Fruit fly (Drosophila melanogaster) whole organism, embryonic: Measurements from ENCODE around the gene CG14664.

Experiments
- Asciz ChIP-seq: fragments of 200-800 bp; sonication (Bioruptor generic); optimal IDR thresholded peaks from 2 replicates; lab custom pipeline; 2017; ENCODE audit warnings: missing biosample characterization, mild to moderate bottlenecking, missing genetic modification characterization, missing genetic modification reagents
- Atf6 ChIP-seq: fragments of 200-800 bp; sonication (Bioruptor generic); IDR thresholded peaks from 2 replicates; pipeline ENCODE4 v1.3.6; 2022; ENCODE audit warnings: missing biosample characterization, missing genetic modification characterization
- Awh ChIP-seq: fragments of 200-800 bp; sonication (Bioruptor generic); IDR thresholded peaks from 2 replicates; pipeline ENCODE4, ENCODE4 v1.3.6; 2022; ENCODE audit warnings: missing biosample characterization, missing genetic modification characterization
- BEAF-32 ChIP-seq: fragments of 200-800 bp; sonication (Bioruptor generic); optimal IDR thresholded peaks from 3 replicates; lab custom pipeline; 2017; ENCODE audit warnings: missing biosample characterization, missing genetic modification characterization, mild to moderate bottlenecking, moderate library complexity, missing genetic modification reagents
- Bgb ChIP-seq: fragments of 200-800 bp; sonication (Bioruptor generic); IDR thresholded peaks from 2 replicates; pipeline ENCODE4 v1.3.6; 2022; ENCODE audit warnings: missing biosample characterization, missing genetic modification characterization; ENCODE audit not compliant: partially characterized antibody
- CG10267 ChIP-seq: fragments of 200-800 bp; sonication (Bioruptor generic); optimal IDR thresholded peaks from 2 replicates; lab custom pipeline; 2018; ENCODE audit warnings: missing biosample characterization, mild to moderate bottlenecking, missing genetic modification characterization, moderate library complexity
- CG11560 ChIP-seq: fragments of 200-800 bp; sonication (Bioruptor generic); IDR thresholded peaks from 3 replicates; pipeline ENCODE4 v1.3.6; 2022; ENCODE audit warnings: missing biosample characterization, missing genetic modification characterization
- CG15514 ChIP-seq: fragments of 200-800 bp; sonication (Bioruptor generic); optimal IDR thresholded peaks from 3 replicates; lab custom pipeline; 2017; ENCODE audit warnings: missing biosample characterization, missing genetic modification characterization, mild to moderate bottlenecking, moderate library complexity, missing genetic modification reagents
- CG15601 ChIP-seq: fragments of 200-800 bp; sonication (Bioruptor generic); optimal IDR thresholded peaks from 3 replicates; lab custom pipeline; 2019; ENCODE audit warnings: missing biosample characterization, mild to moderate bottlenecking, missing genetic modification characterization, moderate library complexity
- CG1603 ChIP-seq: fragments of 200-800 bp; sonication (Bioruptor generic); optimal IDR thresholded peaks from 2 replicates; lab custom pipeline; 2019; ENCODE audit warnings: missing biosample characterization, mild to moderate bottlenecking, missing genetic modification characterization, moderate library complexity
- CG16813 ChIP-seq: fragments of 200-800 bp; sonication (Bioruptor generic); IDR thresholded peaks from 3 replicates; pipeline ENCODE4 v1.3.6; 2022; ENCODE audit warnings: missing biosample characterization, missing genetic modification characterization; ENCODE audit not compliant: partially characterized antibody
- CG34224 ChIP-seq: fragments of 200-800 bp; sonication (Bioruptor generic); IDR thresholded peaks from 3 replicates; pipeline ENCODE4 v1.3.6; 2022; ENCODE audit warnings: missing biosample characterization, missing genetic modification characterization; ENCODE audit not compliant: partially characterized antibody
- CG4360 ChIP-seq: fragments of 200-800 bp; sonication (Bioruptor generic); IDR thresholded peaks from 2 replicates; pipeline ENCODE4 v1.3.6; 2022; ENCODE audit warnings: missing biosample characterization, missing genetic modification characterization
- CG6689 ChIP-seq: fragments of 200-800 bp; sonication (Bioruptor generic); IDR thresholded peaks from 2 replicates; pipeline ENCODE4 v1.3.6; 2022; ENCODE audit warnings: missing biosample characterization, missing genetic modification characterization
- CG6791 ChIP-seq: fragments of 200-800 bp; sonication (Bioruptor generic); IDR thresholded peaks from 3 replicates; pipeline ENCODE4 v1.3.6; 2022; ENCODE audit warnings: missing biosample characterization, missing genetic modification characterization; ENCODE audit not compliant: partially characterized antibody
- CG7839 ChIP-seq: fragments of 200-800 bp; sonication (Bioruptor generic); optimal IDR thresholded peaks from 3 replicates; lab custom pipeline; 2018; ENCODE audit warnings: missing biosample characterization, mild to moderate bottlenecking, missing genetic modification characterization, moderate library complexity
- CG7963 ChIP-seq: fragments of 200-800 bp; sonication (Bioruptor generic); IDR thresholded peaks from 3 replicates; pipeline ENCODE4 v1.3.6; 2022; ENCODE audit warnings: missing biosample characterization, missing genetic modification characterization; ENCODE audit not compliant: partially characterized antibody
- CG8281 ChIP-seq: fragments of 200-800 bp; sonication (Bioruptor generic); optimal IDR thresholded peaks from 2 replicates; lab custom pipeline; 2018; ENCODE audit warnings: missing biosample characterization, mild to moderate bottlenecking, missing genetic modification characterization, moderate library complexity
- CG9876 ChIP-seq: fragments of 200-800 bp; sonication (Bioruptor generic); optimal IDR thresholded peaks from 2 replicates; lab custom pipeline; 2016; ENCODE audit warnings: missing biosample characterization, missing genetic modification characterization
- CrebB ChIP-seq: fragments of 200-800 bp; sonication (Bioruptor generic); optimal IDR thresholded peaks from 3 replicates; lab custom pipeline; 2018; ENCODE audit warnings: missing biosample characterization, mild to moderate bottlenecking, missing genetic modification characterization
- Doc3 ChIP-seq: fragments of 200-800 bp; sonication (Bioruptor generic); IDR thresholded peaks from 3 replicates; pipeline ENCODE4 v1.3.6; 2022; ENCODE audit warnings: missing biosample characterization, missing genetic modification characterization; ENCODE audit not compliant: partially characterized antibody
- Dp ChIP-seq: fragments of 200-800 bp; sonication (Bioruptor generic); optimal IDR thresholded peaks from 2 replicates; lab custom pipeline; 2018; ENCODE audit warnings: missing biosample characterization, mild to moderate bottlenecking, missing genetic modification characterization, moderate library complexity
- E2f2 ChIP-seq: fragments of 200-800 bp; sonication (Bioruptor generic); IDR thresholded peaks from 2 replicates; pipeline ENCODE4 v1.3.6; 2022; ENCODE audit warnings: missing biosample characterization, missing genetic modification characterization
- ERR ChIP-seq: fragments of 200-800 bp; sonication (Bioruptor generic); optimal IDR thresholded peaks from 2 replicates; lab custom pipeline; 2016; ENCODE audit warnings: missing biosample characterization, missing genetic modification characterization
- HLH4C ChIP-seq: fragments of 200-800 bp; sonication (Bioruptor generic); IDR thresholded peaks from 3 replicates; pipeline ENCODE4 v1.3.6; 2022; ENCODE audit warnings: missing biosample characterization, missing genetic modification characterization; ENCODE audit not compliant: partially characterized antibody
- Hr51 ChIP-seq, 2 experiments: fragments of 200-800 bp; sonication (Bioruptor generic); optimal IDR thresholded peaks; 2 replicates in 1 of 2; 3 replicates in 1 of 2; lab custom pipeline; 2016 to 2018; ENCODE audit warnings: missing biosample characterization in 2 of 2, missing genetic modification characterization in 2 of 2, mild to moderate bottlenecking in 1 of 2, moderate library complexity in 1 of 2
- Med ChIP-seq: fragments of 200-800 bp; sonication (Bioruptor generic); peaks from one replicate; lab custom pipeline; 2016; ENCODE audit warnings: missing biosample characterization, missing genetic modification characterization, mild to moderate bottlenecking, inconsistent platforms, moderate library complexity
- Mes4 ChIP-seq: fragments of 200-800 bp; sonication (Bioruptor generic); optimal IDR thresholded peaks from 2 replicates; lab custom pipeline; 2016; ENCODE audit warnings: missing biosample characterization, missing genetic modification characterization
- Mrtf ChIP-seq: fragments of 200-800 bp; sonication (Bioruptor generic); IDR thresholded peaks from 3 replicates; pipeline ENCODE4 v1.3.6; 2022; ENCODE audit warnings: missing biosample characterization, missing genetic modification characterization
- NC2β ChIP-seq: fragments of 200-800 bp; sonication (Bioruptor generic); optimal IDR thresholded peaks from 2 replicates; lab custom pipeline; 2016; ENCODE audit warnings: missing biosample characterization, missing genetic modification characterization
- Sin3A ChIP-seq: fragments of >200 bp; optimal IDR thresholded peaks from 2 replicates; lab custom pipeline; 2018
- amos ChIP-seq: fragments of 200-800 bp; sonication (Bioruptor generic); IDR thresholded peaks from 2 replicates; pipeline ENCODE4 v1.3.6; 2022; ENCODE audit warnings: missing biosample characterization, missing genetic modification characterization; ENCODE audit not compliant: partially characterized antibody
- bbx ChIP-seq: fragments of 200-800 bp; sonication (Bioruptor generic); IDR thresholded peaks from 2 replicates; pipeline ENCODE4 v1.3.6; 2022; ENCODE audit warnings: missing biosample characterization, missing genetic modification characterization; ENCODE audit not compliant: partially characterized antibody
- cad ChIP-seq: fragments of >200 bp; optimal IDR thresholded peaks from 2 replicates; lab custom pipeline; 2017; ENCODE audit warnings: missing biosample characterization, missing genetic modification characterization
- chif ChIP-seq, 2 experiments: fragments of 200-800 bp; sonication (Bioruptor generic); optimal IDR thresholded peaks; 3 replicates each; lab custom pipeline; 2016; ENCODE audit warnings: missing biosample characterization in 2 of 2, missing genetic modification characterization in 2 of 2
- chinmo ChIP-seq: fragments of 200-800 bp; sonication (Bioruptor generic); IDR thresholded peaks from 4 replicates; pipeline ENCODE4 v1.3.6; 2022; ENCODE audit warnings: missing biosample characterization, missing genetic modification characterization; ENCODE audit not compliant: partially characterized antibody
- crol ChIP-seq: fragments of 200-800 bp; sonication (Bioruptor generic); IDR thresholded peaks from 2 replicates; pipeline ENCODE4 v1.3.6; 2022; ENCODE audit warnings: missing biosample characterization, missing genetic modification characterization
- ewg ChIP-seq: fragments of 200-800 bp; sonication (Bioruptor generic); optimal IDR thresholded peaks from 3 replicates; lab custom pipeline; 2017; ENCODE audit warnings: mild to moderate bottlenecking, missing biosample characterization, missing genetic modification reagents, missing genetic modification characterization
- fru ChIP-seq: fragments of >200 bp; optimal IDR thresholded peaks from 2 replicates; lab custom pipeline; 2017
- lmd ChIP-seq: fragments of 200-800 bp; sonication (Bioruptor generic); IDR thresholded peaks from 2 replicates; pipeline ENCODE4 v1.3.6; 2022; ENCODE audit warnings: missing biosample characterization, missing genetic modification characterization
- nmo ChIP-seq: fragments of 200-800 bp; sonication (Bioruptor generic); optimal IDR thresholded peaks from 2 replicates; lab custom pipeline; 2018; ENCODE audit warnings: missing biosample characterization, mild to moderate bottlenecking, missing genetic modification characterization, moderate library complexity
- pan ChIP-seq, 4 experiments: fragments of >200 bp in 3 of 4; fragments of 200-800 bp in 1 of 4; sonication (Bioruptor generic) in 1 of 4; optimal IDR thresholded peaks in 3 of 4; IDR thresholded peaks in 1 of 4; 2 replicates each; pipeline versions ENCODE4 v1.3.6 to Lab custom; 2017 to 2022; ENCODE audit warnings: missing biosample characterization in 2 of 4, missing genetic modification characterization in 2 of 4, mixed read lengths in 1 of 4
- prd ChIP-seq, 3 experiments: fragments of >200 bp in 2 of 3; fragments of 200-800 bp in 1 of 3; sonication (Bioruptor generic) in 1 of 3; optimal IDR thresholded peaks in 2 of 3; IDR thresholded peaks in 1 of 3; 2 replicates in 2 of 3; 3 replicates in 1 of 3; pipeline versions ENCODE4 v1.3.6 to Lab custom; 2017 to 2022; ENCODE audit warnings: missing biosample characterization in 1 of 3, missing genetic modification characterization in 1 of 3
- ranshi ChIP-seq: fragments of 200-800 bp; sonication (Bioruptor generic); IDR thresholded peaks from 2 replicates; pipeline ENCODE4 v1.3.6; 2022; ENCODE audit warnings: missing biosample characterization, missing genetic modification characterization
- sens ChIP-seq: fragments of 200-800 bp; sonication (Bioruptor generic); peaks from one replicate; lab custom pipeline; 2016; ENCODE audit warnings: missing biosample characterization, missing genetic modification characterization
- sima ChIP-seq: fragments of 200-800 bp; sonication (Bioruptor generic); optimal IDR thresholded peaks from 2 replicates; lab custom pipeline; 2016; ENCODE audit warnings: missing biosample characterization, missing genetic modification characterization
- so ChIP-seq: fragments of 200-800 bp; sonication (Bioruptor generic); IDR thresholded peaks from 3 replicates; pipeline ENCODE4 v1.3.6; 2022; ENCODE audit warnings: missing biosample characterization, missing genetic modification characterization
- stwl ChIP-seq: fragments of 200-800 bp; sonication (Bioruptor generic); optimal IDR thresholded peaks from 3 replicates; lab custom pipeline; 2018; ENCODE audit warnings: missing biosample characterization, mild to moderate bottlenecking, missing genetic modification characterization, moderate library complexity
- zfh2 ChIP-seq: fragments of 200-800 bp; sonication (Bioruptor generic); optimal IDR thresholded peaks from 2 replicates; lab custom pipeline; 2016; ENCODE audit warnings: missing biosample characterization, missing genetic modification characterization

The CG14664 gene

DNA sequence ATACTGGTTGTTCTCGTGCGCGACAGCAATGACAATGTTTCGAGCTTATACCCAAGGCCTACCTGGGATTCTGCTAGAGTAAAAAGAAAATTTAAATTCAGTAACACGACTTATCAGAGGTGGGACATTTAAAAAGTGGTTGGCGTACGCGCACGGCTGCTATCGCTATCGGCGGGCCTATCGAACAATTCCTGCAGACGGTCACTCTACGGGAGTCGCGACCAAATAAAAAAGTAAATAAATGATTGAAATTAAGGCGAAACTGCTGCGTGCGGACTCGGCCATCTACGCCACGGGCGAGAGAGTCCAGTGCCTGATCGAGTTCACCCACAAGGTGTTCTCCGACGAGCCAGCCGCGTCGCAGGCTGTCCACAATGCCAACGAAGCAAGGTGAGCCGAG lies 4.5 kb upstream of the CG14664 start, which contains the start of the genes Prosbeta2R2 and CG1116 (continued):
- TF ChIP-seq Bgb (GFP tag; lab: Robert Waterston, UW), result peak; percentile 36; the same call in 1 of the 2 replicates
- TF ChIP-seq zfh2 (GFP tag; lab: Kevin White, UChicago), result no peak
- no peak for TF ChIP-seq Mrtf
- TF ChIP-seq CG10267 (tag; lab: Kevin White, UChicago), result no peak
- TF ChIP-seq cad, result no peak
- TF ChIP-seq prd (optimal IDR thresholded peaks at IDR 0.05; lab: Kevin White, UChicago), result no peak
- TF ChIP-seq prd (GFP tag; IDR thresholded peaks at IDR 0.05; lab: Robert Waterston, UW), result no peak
- no peak for TF ChIP-seq Mes4 (GFP tag; lab: Kevin White, UChicago)
- TF ChIP-seq chif (GFP tag; optimal IDR thresholded peaks at IDR 0.05; lab: Kevin White, UChicago), result no peak
- TF ChIP-seq fru (lab: Kevin White, UChicago), result no peak
- TF ChIP-seq Awh (GFP tag; lab: Robert Waterston, UW), result no peak
- TF ChIP-seq ranshi, result no peak
- TF ChIP-seq Atf6 (GFP tag; lab: Robert Waterston, UW), result no peak
- TF ChIP-seq E2f2 (GFP tag; lab: Robert Waterston, UW), result peak; percentile 97
- TF ChIP-seq CG15514 (GFP tag; lab: Kevin White, UChicago), result peak; percentile 42
- TF ChIP-seq ewg, result no peak
- peak; percentile 37 for TF ChIP-seq sens
- TF ChIP-seq CG34224, result peak; percentile 58
- peak; percentile 54; the same call in 1 of the 3 replicates for TF ChIP-seq Doc3 (GFP tag; lab: Robert Waterston, UW)
- TF ChIP-seq Dp (GFP tag; lab: Kevin White, UChicago), result peak; percentile 95
- TF ChIP-seq BEAF-32, result peak; percentile 63
- TF ChIP-seq CG16813 (GFP tag; lab: Robert Waterston, UW), result peak; percentile 55; the same call in 2 of the 3 replicates
- TF ChIP-seq CG7839 (tag; lab: Kevin White, UChicago), result no peak
- no peak for TF ChIP-seq lmd
- TF ChIP-seq HLH4C (GFP tag; lab: Robert Waterston, UW), result 0 out of 3 replicates have a peak, but pooled peaks have one; percentile 34
- no peak for TF ChIP-seq CG4360
- no peak for TF ChIP-seq NC2β (GFP tag; lab: Kevin White, UChicago)
- no peak for TF ChIP-seq crol
- peak; percentile 66; the same call in 1 of the 4 replicates for TF ChIP-seq chinmo
- TF ChIP-seq CrebB (tag; lab: Kevin White, UChicago), result no peak
- no peak for TF ChIP-seq CG6689 (GFP tag; lab: Robert Waterston, UW)
- TF ChIP-seq CG9876 (GFP tag; lab: Kevin White, UChicago), result no peak
- TF ChIP-seq sima (GFP tag; lab: Kevin White, UChicago), result no peak
- no peak for TF ChIP-seq CG8281 (tag; lab: Kevin White, UChicago)
- no peak for TF ChIP-seq Hr51 (GFP tag; optimal IDR thresholded peaks at IDR 0.05; lab: Kevin White, UChicago)
- TF ChIP-seq Med (GFP tag; lab: Kevin White, UChicago), result peak; percentile 80
- no peak for TF ChIP-seq nmo
- peak; percentile 42 for TF ChIP-seq Sin3A
- TF ChIP-seq CG15601, result no peak
- peak; percentile 44; the same call in 1 of the 3 replicates for TF ChIP-seq CG6791 (GFP tag; lab: Robert Waterston, UW)
- peak; percentile 63; the same call in 2 of the 3 replicates for TF ChIP-seq CG7963 (GFP tag; lab: Robert Waterston, UW)
- peak; percentile 73 for TF ChIP-seq bbx (GFP tag; lab: Robert Waterston, UW)
- TF ChIP-seq so (GFP tag; lab: Robert Waterston, UW), result no peak
- TF ChIP-seq ERR, result no peak
- no peak for TF ChIP-seq pan (optimal IDR thresholded peaks at IDR 0.05; lab: Kevin White, UChicago)
- TF ChIP-seq pan (GFP tag; optimal IDR thresholded peaks at IDR 0.05 in 1 of 2, IDR thresholded peaks at IDR 0.05 in 1 of 2), result no peak
- peak; percentile 60 for TF ChIP-seq amos (GFP tag; lab: Robert Waterston, UW)
- no peak for TF ChIP-seq Asciz (GFP tag; lab: Kevin White, UChicago)
- TF ChIP-seq CG1603 (tag; lab: Kevin White, UChicago), result peak; percentile 28
- TF ChIP-seq stwl (tag; lab: Kevin White, UChicago), result peak; percentile 3
- TF ChIP-seq CG11560, result no peak
